Worm (Caenorhabditis elegans): Measurements from ENCODE around the gene cyp-35D1.

ce11 chrV:16033491-16033890, 35.5 kb upstream of the cyp-35D1 start:
- TF ChIP-seq pqm-1 (tag; optimal IDR thresholded peaks at IDR 0.05) (no peak), ama-1 (optimal IDR thresholded peaks at IDR 0.05) (no peak), ceh-82 (tag; optimal IDR thresholded peaks at IDR 0.05) (no peak), snpc-4 (tag; optimal IDR thresholded peaks at IDR 0.05) (no peak), zag-1 (tag; optimal IDR thresholded peaks at IDR 0.05) (no peak), fos-1 (tag; optimal IDR thresholded peaks at IDR 0.05) (no peak), jun-1 (tag; optimal IDR thresholded peaks at IDR 0.05) (no peak), unc-62 (GFP tag; optimal IDR thresholded peaks at IDR 0.05) (no peak), nhr-28 (tag; optimal IDR thresholded peaks at IDR 0.05) (no peak), lsy-12 (tag; optimal IDR thresholded peaks at IDR 0.05) (no peak), nhr-237 (tag; optimal IDR thresholded peaks at IDR 0.05) (no peak), skn-1 (tag; optimal IDR thresholded peaks at IDR 0.05) (no peak)

All from whole organism, L3 larva.